Fruit fly (Drosophila melanogaster) whole organism, embryonic: ENCODE data around the gene CG17249.

ENCODE experiments used
- Bdp1 ChIP-seq: fragments of 200-800 bp; sonication (Bioruptor generic); optimal IDR thresholded peaks from 3 replicates; lab custom pipeline; 2016; ENCODE audit warnings: missing biosample characterization, missing genetic modification characterization
- BtbVII ChIP-seq: fragments of 200-800 bp; sonication (Bioruptor generic); optimal IDR thresholded peaks from 3 replicates; lab custom pipeline; 2017; ENCODE audit warnings: missing biosample characterization, mild to moderate bottlenecking, missing genetic modification characterization
- CG10431 ChIP-seq: fragments of 200-800 bp; sonication (Bioruptor generic); optimal IDR thresholded peaks from 3 replicates; lab custom pipeline; 2018; ENCODE audit warnings: missing biosample characterization, mild to moderate bottlenecking, missing genetic modification characterization
- CG10979 ChIP-seq: fragments of 200-800 bp; sonication (Bioruptor generic); optimal IDR thresholded peaks from 2 replicates; lab custom pipeline; 2018; ENCODE audit warnings: missing biosample characterization, mild to moderate bottlenecking, missing genetic modification characterization, moderate library complexity
- CG12219 ChIP-seq: fragments of 200-800 bp; sonication (Bioruptor generic); optimal IDR thresholded peaks from 3 replicates; lab custom pipeline; 2018; ENCODE audit warnings: missing biosample characterization, mild to moderate bottlenecking, missing genetic modification characterization
- CG12299 ChIP-seq: fragments of 200-800 bp; sonication (Bioruptor generic); optimal IDR thresholded peaks from 2 replicates; lab custom pipeline; 2018; ENCODE audit warnings: missing biosample characterization, mild to moderate bottlenecking, missing genetic modification characterization
- CG14710 ChIP-seq: fragments of 200-800 bp; sonication (Bioruptor generic); optimal IDR thresholded peaks from 3 replicates; lab custom pipeline; 2019; ENCODE audit warnings: missing biosample characterization, mild to moderate bottlenecking, missing genetic modification characterization, moderate library complexity
- CG1603 ChIP-seq: fragments of 200-800 bp; sonication (Bioruptor generic); optimal IDR thresholded peaks from 2 replicates; lab custom pipeline; 2019; ENCODE audit warnings: missing biosample characterization, mild to moderate bottlenecking, missing genetic modification characterization, moderate library complexity
- CG17186 ChIP-seq: fragments of 200-800 bp; sonication (Bioruptor generic); optimal IDR thresholded peaks from 3 replicates; lab custom pipeline; 2017; ENCODE audit warnings: missing biosample characterization, missing genetic modification reagents, missing genetic modification characterization
- CG17328 ChIP-seq: fragments of 200-800 bp; sonication (Bioruptor generic); IDR thresholded peaks from 2 replicates; pipeline ENCODE4 v1.3.6; 2022; ENCODE audit warnings: missing biosample characterization, missing genetic modification characterization
- CG1832 ChIP-seq: fragments of 200-800 bp; sonication (Bioruptor generic); optimal IDR thresholded peaks from 2 replicates; lab custom pipeline; 2017; ENCODE audit warnings: missing biosample characterization, mild to moderate bottlenecking, missing genetic modification characterization, inconsistent platforms
- CG18619 ChIP-seq: fragments of 200-800 bp; sonication (Bioruptor generic); optimal IDR thresholded peaks from 3 replicates; lab custom pipeline; 2017; ENCODE audit warnings: missing biosample characterization, mild to moderate bottlenecking, missing genetic modification characterization
- CG2202 ChIP-seq: fragments of 200-800 bp; sonication (Bioruptor generic); optimal IDR thresholded peaks from 2 replicates; lab custom pipeline; 2018; ENCODE audit warnings: missing biosample characterization, mild to moderate bottlenecking, missing genetic modification characterization
- CG2875 ChIP-seq: fragments of 200-800 bp; sonication (Bioruptor generic); optimal IDR thresholded peaks from 2 replicates; lab custom pipeline; 2017; ENCODE audit warnings: missing biosample characterization, mild to moderate bottlenecking, missing genetic modification characterization, missing genetic modification reagents
- CG2889 ChIP-seq: fragments of 200-800 bp; sonication (Bioruptor generic); IDR thresholded peaks from 3 replicates; pipeline ENCODE4 v1.3.6; 2022; ENCODE audit warnings: missing biosample characterization, missing genetic modification characterization
- CG30403 ChIP-seq: fragments of 200-800 bp; sonication (Bioruptor generic); optimal IDR thresholded peaks from 3 replicates; lab custom pipeline; 2016; ENCODE audit warnings: missing biosample characterization, missing genetic modification characterization
- CG4707 ChIP-seq: fragments of 200-800 bp; sonication (Bioruptor generic); optimal IDR thresholded peaks from 2 replicates; lab custom pipeline; 2018; ENCODE audit warnings: missing biosample characterization, mild to moderate bottlenecking, missing genetic modification characterization, moderate library complexity
- CG9876 ChIP-seq: fragments of 200-800 bp; sonication (Bioruptor generic); optimal IDR thresholded peaks from 2 replicates; lab custom pipeline; 2016; ENCODE audit warnings: missing biosample characterization, missing genetic modification characterization
- Dbx ChIP-seq: fragments of 200-800 bp; sonication (Bioruptor generic); IDR thresholded peaks from 3 replicates; pipeline ENCODE4 v1.3.6; 2022; ENCODE audit warnings: missing biosample characterization, missing genetic modification characterization
- Dref ChIP-seq: fragments of 200-800 bp; sonication (Bioruptor generic); IDR thresholded peaks from 2 replicates; pipeline ENCODE4 v1.3.6; 2022; ENCODE audit warnings: missing biosample characterization, missing genetic modification characterization
- Drgx ChIP-seq: fragments of 200-800 bp; sonication (Bioruptor generic); IDR thresholded peaks from 2 replicates; pipeline ENCODE4 v1.3.6; 2022; ENCODE audit warnings: missing biosample characterization, missing genetic modification characterization
- Ets65A ChIP-seq: fragments of 200-800 bp; sonication (Bioruptor generic); peaks from one replicate; lab custom pipeline; 2016; ENCODE audit warnings: missing biosample characterization, missing genetic modification characterization
- Gug ChIP-seq: fragments of 200-800 bp; sonication (Bioruptor generic); IDR thresholded peaks from 4 replicates; pipeline ENCODE4 v1.3.6; 2022; ENCODE audit warnings: missing biosample characterization, missing genetic modification characterization
- H2.0 ChIP-seq: fragments of 200-800 bp; sonication (Bioruptor generic); IDR thresholded peaks from 2 replicates; pipeline ENCODE4 v1.3.6; 2022; ENCODE audit warnings: missing biosample characterization, missing genetic modification characterization
- HHEX ChIP-seq: fragments of 200-800 bp; sonication (Bioruptor generic); optimal IDR thresholded peaks from 3 replicates; lab custom pipeline; 2017; ENCODE audit warnings: missing biosample characterization, mild to moderate bottlenecking, missing genetic modification characterization, missing genetic modification reagents
- Kr ChIP-seq: fragments of 200-800 bp; sonication (Bioruptor generic); optimal IDR thresholded peaks from 2 replicates; lab custom pipeline; 2017; ENCODE audit warnings: missing biosample characterization, mild to moderate bottlenecking, missing genetic modification characterization
- Med ChIP-seq: fragments of 200-800 bp; sonication (Bioruptor generic); peaks from one replicate; lab custom pipeline; 2016; ENCODE audit warnings: missing biosample characterization, missing genetic modification characterization, mild to moderate bottlenecking, inconsistent platforms, moderate library complexity
- NfI ChIP-seq: fragments of 200-800 bp; sonication (Bioruptor generic); optimal IDR thresholded peaks from 3 replicates; lab custom pipeline; 2018; ENCODE audit warnings: missing biosample characterization, mild to moderate bottlenecking, missing genetic modification characterization, moderate library complexity
- Side ChIP-seq: fragments of 200-800 bp; sonication (Bioruptor generic); optimal IDR thresholded peaks from 2 replicates; lab custom pipeline; 2016; ENCODE audit warnings: missing biosample characterization, missing genetic modification characterization
- Spps ChIP-seq: fragments of 200-800 bp; sonication (Bioruptor generic); optimal IDR thresholded peaks from 2 replicates; lab custom pipeline; 2018; ENCODE audit warnings: missing biosample characterization, mild to moderate bottlenecking, missing genetic modification characterization
- Vsx1 ChIP-seq: fragments of 200-800 bp; sonication (Bioruptor generic); optimal IDR thresholded peaks from 2 replicates; lab custom pipeline; 2017; ENCODE audit warnings: missing biosample characterization, mild to moderate bottlenecking, missing genetic modification characterization, missing genetic modification reagents
- bcd ChIP-seq: fragments of 200-800 bp; sonication (Bioruptor generic); optimal IDR thresholded peaks from 2 replicates; lab custom pipeline; 2017; ENCODE audit warnings: missing biosample characterization, mild to moderate bottlenecking, missing genetic modification characterization
- bsh ChIP-seq, 2 experiments: fragments of 200-800 bp; sonication (Bioruptor generic); optimal IDR thresholded peaks; 2 replicates each; lab custom pipeline; 2017 to 2018; ENCODE audit warnings: mild to moderate bottlenecking in 2 of 2, missing biosample characterization in 2 of 2, missing genetic modification characterization in 2 of 2, moderate library complexity in 1 of 2
- chif ChIP-seq, 2 experiments: fragments of 200-800 bp; sonication (Bioruptor generic); optimal IDR thresholded peaks; 3 replicates each; lab custom pipeline; 2016; ENCODE audit warnings: missing biosample characterization in 2 of 2, missing genetic modification characterization in 2 of 2
- ci ChIP-seq: fragments of 200-800 bp; sonication (Bioruptor generic); IDR thresholded peaks from 3 replicates; pipeline ENCODE4 v1.3.6; 2022; ENCODE audit warnings: missing biosample characterization, missing genetic modification characterization
- dpn ChIP-seq, 2 experiments: fragments of 200-800 bp; sonication (Bioruptor generic); optimal IDR thresholded peaks; 3 replicates each; lab custom pipeline; 2016; ENCODE audit warnings: missing biosample characterization in 2 of 2, missing genetic modification characterization in 2 of 2
- gsb-n ChIP-seq: fragments of 200-800 bp; sonication (Bioruptor generic); optimal IDR thresholded peaks from 3 replicates; lab custom pipeline; 2018; ENCODE audit warnings: missing biosample characterization, mild to moderate bottlenecking, missing genetic modification characterization
- hkb ChIP-seq, 2 experiments: fragments of 200-800 bp in 1 of 2; fragments of >200 bp in 1 of 2; sonication (Bioruptor generic) in 1 of 2; IDR thresholded peaks in 1 of 2; optimal IDR thresholded peaks in 1 of 2; 2 replicates each; pipeline versions ENCODE4 v1.3.6 to Lab custom; 2017 to 2022; ENCODE audit warnings: missing biosample characterization in 1 of 2, missing genetic modification characterization in 1 of 2
- lab ChIP-seq: fragments of 200-800 bp; sonication (Bioruptor generic); optimal IDR thresholded peaks from 3 replicates; lab custom pipeline; 2017; ENCODE audit warnings: missing biosample characterization, missing genetic modification characterization, mild to moderate bottlenecking, moderate library complexity, missing genetic modification reagents
- nerfin-1 ChIP-seq: fragments of 200-800 bp; sonication (Bioruptor generic); optimal IDR thresholded peaks from 3 replicates; lab custom pipeline; 2019; ENCODE audit warnings: missing biosample characterization, mild to moderate bottlenecking, missing genetic modification characterization, moderate library complexity
- nom ChIP-seq: fragments of 200-800 bp; sonication (Bioruptor generic); optimal IDR thresholded peaks from 2 replicates; lab custom pipeline; 2017; ENCODE audit warnings: missing biosample characterization, missing genetic modification characterization, mild to moderate bottlenecking, moderate library complexity, missing genetic modification reagents
- pb ChIP-seq: fragments of 200-800 bp; sonication (Bioruptor generic); optimal IDR thresholded peaks from 3 replicates; lab custom pipeline; 2016; ENCODE audit warnings: missing biosample characterization, missing genetic modification characterization
- pnt ChIP-seq: fragments of 200-800 bp; sonication (Bioruptor generic); optimal IDR thresholded peaks from 3 replicates; lab custom pipeline; 2016; ENCODE audit warnings: missing biosample characterization, missing genetic modification characterization
- row ChIP-seq: fragments of 200-800 bp; sonication (Bioruptor generic); IDR thresholded peaks from 3 replicates; pipeline ENCODE4 v1.3.6; 2022; ENCODE audit warnings: missing biosample characterization, missing genetic modification characterization
- slbo ChIP-seq: fragments of 200-800 bp; sonication (Bioruptor generic); IDR thresholded peaks from 2 replicates; pipeline ENCODE4 v1.3.6; 2022; ENCODE audit warnings: missing biosample characterization, missing genetic modification characterization
- tin ChIP-seq: fragments of 200-800 bp; sonication (Bioruptor generic); optimal IDR thresholded peaks from 3 replicates; lab custom pipeline; 2016; ENCODE audit warnings: missing biosample characterization, missing genetic modification characterization
- unc-4 ChIP-seq: fragments of 200-800 bp; sonication (Bioruptor generic); IDR thresholded peaks from 2 replicates; pipeline ENCODE4 v1.3.6; 2022; ENCODE audit warnings: missing biosample characterization, missing genetic modification characterization; ENCODE audit not compliant: partially characterized antibody
- yki ChIP-seq: fragments of >200 bp; optimal IDR thresholded peaks from 3 replicates; lab custom pipeline; 2018
- zen ChIP-seq: fragments of 200-800 bp; sonication (Bioruptor generic); optimal IDR thresholded peaks from 3 replicates; lab custom pipeline; 2018; ENCODE audit warnings: missing biosample characterization, mild to moderate bottlenecking, missing genetic modification characterization, moderate library complexity

Gene CG17249

DNA sequence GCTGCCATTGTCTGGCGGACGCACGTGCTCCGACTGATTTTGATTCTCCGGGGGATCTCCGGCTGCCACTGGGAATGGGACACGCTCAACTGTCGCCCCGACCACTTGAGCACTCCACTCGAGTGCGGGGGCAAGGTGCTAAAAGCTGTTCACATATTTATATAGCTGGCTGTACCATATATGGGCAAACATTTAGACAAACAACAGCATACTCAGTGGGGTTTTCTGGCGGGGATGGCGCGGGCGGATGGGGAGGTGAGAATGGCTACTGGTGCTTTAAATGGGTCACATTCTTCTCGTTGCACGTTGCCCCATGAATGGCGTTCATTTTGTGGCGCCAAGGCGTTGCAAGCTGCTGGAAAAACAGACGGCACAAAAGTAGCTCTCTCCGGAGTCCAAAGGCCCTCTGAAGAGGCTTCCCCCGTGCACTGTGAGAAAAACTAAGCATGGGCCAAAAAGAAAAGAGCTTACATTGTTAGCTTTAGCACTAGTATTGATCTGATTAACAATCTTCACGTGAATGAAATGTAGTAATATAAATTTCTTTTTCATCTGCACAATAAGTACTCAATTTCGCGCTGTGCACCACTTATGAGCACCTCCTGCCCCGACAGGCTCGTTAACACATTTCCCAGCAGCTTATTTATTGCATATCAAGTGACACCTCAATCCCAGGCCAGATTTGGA, 43.6 kb upstream of the CG17249 start (continued):
- peak; percentile 69 for TF ChIP-seq CG10431 (GFP tag; lab: Kevin White, UChicago)
- peak; percentile 14 for TF ChIP-seq nerfin-1
- TF ChIP-seq hkb (optimal IDR thresholded peaks at IDR 0.05; lab: Kevin White, UChicago) = no peak
- TF ChIP-seq hkb (GFP tag; IDR thresholded peaks at IDR 0.05; lab: Robert Waterston, UW) = 0 out of 2 replicates have a peak, but pooled peaks have one; percentile 41
- peak; percentile 8 for TF ChIP-seq Bdp1 (GFP tag; lab: Kevin White, UChicago)
- peak; percentile 80 for TF ChIP-seq nom (GFP tag; lab: Kevin White, UChicago)
- no peak for TF ChIP-seq NfI (GFP tag; lab: Kevin White, UChicago)
- no peak for TF ChIP-seq pb
- peak; percentile 54 for TF ChIP-seq tin (GFP tag; lab: Kevin White, UChicago)
- peak; percentile 28; the same call in 1 of the 2 replicates for TF ChIP-seq slbo
- TF ChIP-seq Drgx = peak; percentile 75
- TF ChIP-seq CG18619 = peak; percentile 5
- TF ChIP-seq pnt = peak; percentile 7
- TF ChIP-seq CG9876 (GFP tag; lab: Kevin White, UChicago) = no peak
- no peak for TF ChIP-seq gsb-n
- peak; percentile 17 for TF ChIP-seq zen (tag; lab: Kevin White, UChicago)
- TF ChIP-seq CG12219 (GFP tag; lab: Kevin White, UChicago) = peak; percentile 7
- TF ChIP-seq CG2889 (GFP tag; lab: Robert Waterston, UW) = no peak
- TF ChIP-seq CG1832 (GFP tag; lab: Kevin White, UChicago) = no peak
- peak; percentile 68 for TF ChIP-seq CG2875
- peak; percentile 46 for TF ChIP-seq Vsx1 (GFP tag; lab: Kevin White, UChicago)
- peak; percentile 44 for TF ChIP-seq CG14710 (tag; lab: Kevin White, UChicago)
- peak; percentile 75 for TF ChIP-seq Ets65A (GFP tag; lab: Kevin White, UChicago)
- 0 out of 4 replicates have a peak, but pooled peaks have one; percentile 11 for TF ChIP-seq Gug
- TF ChIP-seq CG30403 (GFP tag; lab: Kevin White, UChicago) = peak; percentile 10
- peak; percentile 68 for TF ChIP-seq lab (GFP tag; lab: Kevin White, UChicago)
- peak; percentile 34 for TF ChIP-seq CG4707 (GFP tag; lab: Kevin White, UChicago)
- TF ChIP-seq ci (GFP tag; lab: Robert Waterston, UW) = peak; percentile 58
- peak; percentile 9 for TF ChIP-seq CG17186 (GFP tag; lab: Kevin White, UChicago)
- peak; percentile 52 for TF ChIP-seq row (GFP tag; lab: Robert Waterston, UW)
- TF ChIP-seq bcd (GFP tag; lab: Kevin White, UChicago) = peak; percentile 12
- TF ChIP-seq CG1603 (tag; lab: Kevin White, UChicago) = peak; percentile 23
- peak; percentile 36 for TF ChIP-seq CG2202 (tag; lab: Kevin White, UChicago)
- peak; percentile 36 for TF ChIP-seq H2.0 (GFP tag; lab: Robert Waterston, UW)
- TF ChIP-seq dpn (GFP tag; optimal IDR thresholded peaks at IDR 0.05; lab: Kevin White, UChicago) = peak in 1 of 2 experiments; percentile 4
- TF ChIP-seq chif (GFP tag; optimal IDR thresholded peaks at IDR 0.05; lab: Kevin White, UChicago) = peak in 1 of 2 experiments; percentile 30
- no peak for TF ChIP-seq CG12299 (tag; lab: Kevin White, UChicago)
- peak; percentile 19 for TF ChIP-seq Spps (tag; lab: Kevin White, UChicago)
- TF ChIP-seq yki = no peak
- TF ChIP-seq bsh (GFP tag; optimal IDR thresholded peaks at IDR 0.05; lab: Kevin White, UChicago) = peak; percentile 65
- peak; percentile 50 for TF ChIP-seq CG17328 (GFP tag; lab: Robert Waterston, UW)
- TF ChIP-seq CG10979 = peak; percentile 67
- TF ChIP-seq Med (GFP tag; lab: Kevin White, UChicago) = peak; percentile 76
- TF ChIP-seq Dref (GFP tag; lab: Robert Waterston, UW) = 0 out of 2 replicates have a peak, but pooled peaks have one; percentile 8
- TF ChIP-seq Kr (GFP tag; lab: Kevin White, UChicago) = no peak
- TF ChIP-seq Side (GFP tag; lab: Kevin White, UChicago) = no peak
- peak; percentile 23 for TF ChIP-seq BtbVII (GFP tag; lab: Kevin White, UChicago)
- TF ChIP-seq HHEX (GFP tag; lab: Kevin White, UChicago) = peak; percentile 52
- no peak for TF ChIP-seq unc-4
- TF ChIP-seq Dbx (GFP tag; lab: Robert Waterston, UW) = no peak
